Fruit fly (Drosophila melanogaster) whole organism, embryonic: ENCODE results near the gene cd.

Experiments used
- BtbVII ChIP-seq: fragments of 200-800 bp; sonication (Bioruptor generic); optimal IDR thresholded peaks from 3 replicates; lab custom pipeline; 2017; ENCODE audit warnings: missing biosample characterization, mild to moderate bottlenecking, missing genetic modification characterization
- CG10274 ChIP-seq: fragments of 200-800 bp; sonication (Bioruptor generic); optimal IDR thresholded peaks from 3 replicates; lab custom pipeline; 2017; ENCODE audit warnings: missing biosample characterization, mild to moderate bottlenecking, missing genetic modification characterization
- CG14014 ChIP-seq: fragments of 200-800 bp; sonication (Bioruptor generic); IDR thresholded peaks from 2 replicates; pipeline ENCODE4 v1.3.6; 2022; ENCODE audit warnings: missing biosample characterization, missing genetic modification characterization
- CG14667 ChIP-seq: fragments of 200-800 bp; sonication (Bioruptor generic); IDR thresholded peaks from 2 replicates; pipeline ENCODE4 v1.3.6; 2022; ENCODE audit warnings: missing biosample characterization, missing genetic modification characterization
- CG14860 ChIP-seq: fragments of 200-800 bp; sonication (Bioruptor generic); IDR thresholded peaks from 3 replicates; pipeline ENCODE4 v1.3.6; 2022; ENCODE audit warnings: missing biosample characterization, missing genetic modification characterization; ENCODE audit not compliant: partially characterized antibody
- CG15073 ChIP-seq: fragments of 200-800 bp; sonication (Bioruptor generic); optimal IDR thresholded peaks from 2 replicates; lab custom pipeline; 2016; ENCODE audit warnings: missing biosample characterization, missing genetic modification characterization
- CG16779 ChIP-seq: fragments of 200-800 bp; sonication (Bioruptor generic); IDR thresholded peaks from 2 replicates; pipeline ENCODE4 v1.3.6; 2022; ENCODE audit warnings: missing biosample characterization, missing genetic modification characterization
- CG16863 ChIP-seq: fragments of 200-800 bp; sonication (Bioruptor generic); optimal IDR thresholded peaks from 3 replicates; lab custom pipeline; 2016; ENCODE audit warnings: missing biosample characterization, missing genetic modification characterization
- CG18011 ChIP-seq: fragments of 200-800 bp; sonication (Bioruptor generic); optimal IDR thresholded peaks from 2 replicates; lab custom pipeline; 2017; ENCODE audit warnings: missing biosample characterization, missing genetic modification characterization, mild to moderate bottlenecking, moderate library complexity, missing genotype
- CG6175 ChIP-seq: fragments of 200-800 bp; sonication (Bioruptor generic); IDR thresholded peaks from 3 replicates; pipeline ENCODE4 v1.3.6; 2022; ENCODE audit warnings: missing biosample characterization, missing genetic modification characterization
- CG6654 ChIP-seq: fragments of 200-800 bp; sonication (Bioruptor generic); optimal IDR thresholded peaks from 2 replicates; lab custom pipeline; 2017; ENCODE audit warnings: missing biosample characterization, mild to moderate bottlenecking, missing genetic modification characterization
- CG7786 ChIP-seq: fragments of 200-800 bp; sonication (Bioruptor generic); optimal IDR thresholded peaks from 2 replicates; lab custom pipeline; 2016; ENCODE audit warnings: missing biosample characterization, missing genetic modification characterization
- CG9727 ChIP-seq: fragments of 200-800 bp; sonication (Bioruptor generic); optimal IDR thresholded peaks from 3 replicates; lab custom pipeline; 2017; ENCODE audit warnings: missing biosample characterization, mild to moderate bottlenecking, missing genetic modification characterization
- Dek ChIP-seq: fragments of 200-800 bp; sonication (Bioruptor generic); optimal IDR thresholded peaks from 3 replicates; lab custom pipeline; 2019; ENCODE audit warnings: missing biosample characterization, mild to moderate bottlenecking, missing genetic modification characterization, moderate library complexity
- Dfd ChIP-seq, 2 experiments: fragments of >200 bp; optimal IDR thresholded peaks; 2 replicates each; lab custom pipeline; 2017; ENCODE audit warnings: missing biosample characterization in 2 of 2, missing genetic modification characterization in 2 of 2
- Dip3 ChIP-seq: fragments of 200-800 bp; sonication (Bioruptor generic); optimal IDR thresholded peaks from 3 replicates; lab custom pipeline; 2016; ENCODE audit warnings: missing biosample characterization, missing genetic modification characterization
- E2f2 ChIP-seq: fragments of 200-800 bp; sonication (Bioruptor generic); IDR thresholded peaks from 2 replicates; pipeline ENCODE4 v1.3.6; 2022; ENCODE audit warnings: missing biosample characterization, missing genetic modification characterization
- Fer3 ChIP-seq: fragments of 200-800 bp; sonication (Bioruptor generic); optimal IDR thresholded peaks from 2 replicates; lab custom pipeline; 2018; ENCODE audit warnings: missing biosample characterization, mild to moderate bottlenecking, missing genetic modification characterization, moderate library complexity
- Hr78 ChIP-seq, 2 experiments: fragments of 200-800 bp in 1 of 2; fragments of >200 bp in 1 of 2; sonication (Bioruptor generic) in 1 of 2; optimal IDR thresholded peaks; 2 replicates each; lab custom pipeline; 2017 to 2019; ENCODE audit warnings: missing biosample characterization in 2 of 2, missing genetic modification characterization in 2 of 2, mild to moderate bottlenecking in 1 of 2, moderate library complexity in 1 of 2
- Hsf ChIP-seq: fragments of 200-800 bp; sonication (Bioruptor generic); optimal IDR thresholded peaks from 3 replicates; lab custom pipeline; 2016; ENCODE audit warnings: missing biosample characterization, missing genetic modification characterization
- NfI ChIP-seq: fragments of 200-800 bp; sonication (Bioruptor generic); optimal IDR thresholded peaks from 3 replicates; lab custom pipeline; 2018; ENCODE audit warnings: missing biosample characterization, mild to moderate bottlenecking, missing genetic modification characterization, moderate library complexity
- Oaz ChIP-seq: fragments of 200-800 bp; sonication (Bioruptor generic); IDR thresholded peaks from 2 replicates; pipeline ENCODE4 v1.3.6; 2022; ENCODE audit warnings: missing biosample characterization, missing genetic modification characterization
- Rx ChIP-seq: fragments of 200-800 bp; sonication (Bioruptor generic); IDR thresholded peaks from 2 replicates; pipeline ENCODE4 v1.3.6; 2022; ENCODE audit warnings: missing biosample characterization, missing genetic modification characterization
- Sox100B ChIP-seq: fragments of 200-800 bp; sonication (Bioruptor generic); optimal IDR thresholded peaks from 3 replicates; lab custom pipeline; 2018; ENCODE audit warnings: missing biosample characterization, mild to moderate bottlenecking, missing genetic modification characterization
- Taf1 ChIP-seq: fragments of 200-800 bp; sonication (Bioruptor generic); IDR thresholded peaks from 2 replicates; pipeline ENCODE4 v1.3.6; 2022; ENCODE audit warnings: missing biosample characterization, missing genetic modification characterization
- ap ChIP-seq: fragments of 200-800 bp; sonication (Bioruptor generic); IDR thresholded peaks from 2 replicates; pipeline ENCODE4 v1.3.6; 2022; ENCODE audit warnings: missing biosample characterization, missing genetic modification characterization
- ash1 ChIP-seq: fragments of 200-800 bp; sonication (Bioruptor generic); optimal IDR thresholded peaks from 2 replicates; lab custom pipeline; 2018; ENCODE audit warnings: missing biosample characterization, mild to moderate bottlenecking, missing genetic modification characterization
- bab2 ChIP-seq: fragments of 200-800 bp; sonication (Bioruptor generic); optimal IDR thresholded peaks from 2 replicates; lab custom pipeline; 2016; ENCODE audit warnings: missing biosample characterization, missing genetic modification characterization
- bowl ChIP-seq: fragments of 200-800 bp; sonication (Bioruptor generic); IDR thresholded peaks from 2 replicates; pipeline ENCODE4 v1.3.6; 2022; ENCODE audit warnings: missing biosample characterization, missing genetic modification characterization
- cad ChIP-seq: fragments of >200 bp; optimal IDR thresholded peaks from 2 replicates; lab custom pipeline; 2017; ENCODE audit warnings: missing biosample characterization, missing genetic modification characterization
- crol ChIP-seq: fragments of 200-800 bp; sonication (Bioruptor generic); IDR thresholded peaks from 2 replicates; pipeline ENCODE4 v1.3.6; 2022; ENCODE audit warnings: missing biosample characterization, missing genetic modification characterization
- ewg ChIP-seq: fragments of 200-800 bp; sonication (Bioruptor generic); optimal IDR thresholded peaks from 3 replicates; lab custom pipeline; 2017; ENCODE audit warnings: mild to moderate bottlenecking, missing biosample characterization, missing genetic modification reagents, missing genetic modification characterization
- fd96Cb ChIP-seq: fragments of 200-800 bp; sonication (Bioruptor generic); optimal IDR thresholded peaks from 2 replicates; lab custom pipeline; 2018; ENCODE audit warnings: missing biosample characterization, mild to moderate bottlenecking, missing genetic modification characterization, moderate library complexity
- grau ChIP-seq: fragments of 200-800 bp; optimal IDR thresholded peaks from 3 replicates; lab custom pipeline; 2019; ENCODE audit warnings: missing biosample characterization, mild to moderate bottlenecking, missing genetic modification characterization, moderate library complexity
- kah ChIP-seq: fragments of 200-800 bp; sonication (Bioruptor generic); optimal IDR thresholded peaks from 2 replicates; lab custom pipeline; 2018; ENCODE audit warnings: missing biosample characterization, mild to moderate bottlenecking, missing genetic modification characterization
- kni ChIP-seq: fragments of 200-800 bp; sonication (Bioruptor generic); optimal IDR thresholded peaks from 3 replicates; lab custom pipeline; 2017; ENCODE audit warnings: mild to moderate bottlenecking, missing biosample characterization, missing genetic modification reagents, missing genetic modification characterization
- mirr ChIP-seq: fragments of 200-800 bp; sonication (Bioruptor generic); optimal IDR thresholded peaks from 3 replicates; lab custom pipeline; 2018; ENCODE audit warnings: missing biosample characterization, mild to moderate bottlenecking, missing genetic modification characterization
- oc ChIP-seq: fragments of 200-800 bp; sonication (Bioruptor generic); optimal IDR thresholded peaks from 2 replicates; lab custom pipeline; 2018; ENCODE audit warnings: missing biosample characterization, mild to moderate bottlenecking, missing genetic modification characterization, moderate library complexity
- odd ChIP-seq: fragments of 200-800 bp; sonication (Bioruptor generic); optimal IDR thresholded peaks from 2 replicates; lab custom pipeline; 2017; ENCODE audit warnings: missing biosample characterization, mild to moderate bottlenecking, missing genetic modification characterization
- pfk ChIP-seq: fragments of 200-800 bp; sonication (Bioruptor generic); optimal IDR thresholded peaks from 2 replicates; lab custom pipeline; 2018; ENCODE audit warnings: missing biosample characterization, mild to moderate bottlenecking, missing genetic modification characterization, moderate library complexity
- run ChIP-seq: fragments of 200-800 bp; sonication (Bioruptor generic); optimal IDR thresholded peaks from 3 replicates; lab custom pipeline; 2018; ENCODE audit warnings: missing biosample characterization, mild to moderate bottlenecking, missing genetic modification characterization
- salm ChIP-seq: fragments of 200-800 bp; sonication (Bioruptor generic); optimal IDR thresholded peaks from 2 replicates; lab custom pipeline; 2018; ENCODE audit warnings: missing biosample characterization, mild to moderate bottlenecking, missing genetic modification characterization
- sd ChIP-seq: fragments of 200-800 bp; sonication (Bioruptor generic); optimal IDR thresholded peaks from 3 replicates; lab custom pipeline; 2018; ENCODE audit warnings: missing biosample characterization, mild to moderate bottlenecking, missing genetic modification characterization, moderate library complexity
- sim ChIP-seq: fragments of 200-800 bp; sonication (Bioruptor generic); IDR thresholded peaks from 2 replicates; pipeline ENCODE4 v1.3.6; 2022; ENCODE audit warnings: missing biosample characterization, missing genetic modification characterization
- sisA ChIP-seq: fragments of 200-800 bp; sonication (Bioruptor generic); IDR thresholded peaks from 2 replicates; pipeline ENCODE4 v1.3.6; 2022; ENCODE audit warnings: missing biosample characterization, missing genetic modification characterization
- slp2 ChIP-seq: fragments of 200-800 bp; sonication (Bioruptor generic); optimal IDR thresholded peaks from 2 replicates; lab custom pipeline; 2016; ENCODE audit warnings: missing biosample characterization, missing genetic modification characterization
- sna ChIP-seq: fragments of 200-800 bp; sonication (Bioruptor generic); IDR thresholded peaks from 2 replicates; pipeline ENCODE4 v1.3.6; 2022; ENCODE audit warnings: missing biosample characterization, missing genetic modification characterization; ENCODE audit not compliant: partially characterized antibody
- sr ChIP-seq: fragments of 200-800 bp; sonication (Bioruptor generic); IDR thresholded peaks from 3 replicates; pipeline ENCODE4 v1.3.6; 2022; ENCODE audit warnings: missing biosample characterization, missing genetic modification characterization
- tgo ChIP-seq: fragments of 200-800 bp; sonication (Bioruptor generic); IDR thresholded peaks from 3 replicates; pipeline ENCODE4 v1.3.6; 2022; ENCODE audit warnings: missing biosample characterization, missing genetic modification characterization

Gene cd

DNA sequence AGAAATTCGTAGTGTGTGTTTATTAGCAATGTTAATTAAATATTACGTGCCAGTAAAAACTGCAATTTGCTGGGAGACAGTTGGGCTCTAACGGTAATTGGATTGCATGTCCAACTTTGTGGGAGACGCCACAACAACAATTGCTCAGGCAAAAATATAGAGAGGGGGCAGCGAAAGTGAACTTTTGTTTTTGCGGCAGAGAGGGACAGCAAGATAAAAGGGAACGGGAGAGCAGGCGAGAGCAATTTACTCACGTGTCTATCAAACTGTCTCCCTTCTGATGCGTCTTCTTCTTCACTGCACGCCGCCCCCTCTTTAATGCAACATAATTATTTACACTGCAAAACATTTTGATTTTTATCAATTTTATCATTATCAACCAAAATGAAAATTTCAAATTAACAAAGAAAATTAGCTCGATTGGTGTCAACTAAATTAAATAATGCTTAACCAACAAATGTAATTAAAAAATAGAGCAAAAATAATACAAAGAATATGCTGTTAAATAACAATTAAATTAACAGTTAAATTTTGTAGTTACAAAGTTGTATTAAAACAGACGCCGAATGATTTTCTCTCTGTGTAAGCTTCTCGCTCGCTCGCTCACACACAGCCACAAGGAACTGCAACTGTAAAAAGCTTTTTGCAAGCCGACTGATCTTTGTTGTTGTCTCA, 27.3 kb upstream of the cd start (continued):
- TF ChIP-seq Hr78 (GFP tag; optimal IDR thresholded peaks at IDR 0.05; lab: Kevin White, UChicago) (peak in 1 of 2 experiments; percentile 73), CG15073 (GFP tag; lab: Kevin White, UChicago) (peak; percentile 33), Dip3 (no peak), sd (tag; lab: Kevin White, UChicago) (no peak), CG14014 (peak; percentile 50), pfk (GFP tag; lab: Kevin White, UChicago) (no peak), CG6654 (peak; percentile 71), bowl (0 out of 2 replicates have a peak, but pooled peaks have one; percentile 43), CG6175 (GFP tag; lab: Robert Waterston, UW) (no peak), E2f2 (GFP tag; lab: Robert Waterston, UW) (peak; percentile 36; the same call in 1 of the 2 replicates), slp2 (GFP tag; lab: Kevin White, UChicago) (peak; percentile 58), Sox100B (peak; percentile 94), kah (GFP tag; lab: Kevin White, UChicago) (peak; percentile 78), sim (GFP tag; lab: Robert Waterston, UW) (0 out of 2 replicates have a peak, but pooled peaks have one; percentile 20), BtbVII (GFP tag; lab: Kevin White, UChicago) (peak; percentile 51), Dfd (GFP tag; optimal IDR thresholded peaks at IDR 0.05; lab: Kevin White, UChicago) (no peak), CG9727 (GFP tag; lab: Kevin White, UChicago) (peak; percentile 88), Hsf (GFP tag; lab: Kevin White, UChicago) (peak; percentile 72), CG14667 (peak; percentile 42; the same call in 1 of the 2 replicates), Fer3 (tag; lab: Kevin White, UChicago) (peak; percentile 81), Rx (GFP tag; lab: Robert Waterston, UW) (peak; percentile 55), run (tag; lab: Kevin White, UChicago) (peak; percentile 66), tgo (GFP tag; lab: Robert Waterston, UW) (peak; percentile 41; the same call in 1 of the 3 replicates), NfI (peak; percentile 37), CG10274 (GFP tag; lab: Kevin White, UChicago) (peak; percentile 20), bab2 (peak; percentile 65), oc (tag; lab: Kevin White, UChicago) (peak; percentile 81), Taf1 (GFP tag; lab: Robert Waterston, UW) (0 out of 2 replicates have a peak, but pooled peaks have one; percentile 32), CG7786 (GFP tag; lab: Kevin White, UChicago) (peak; percentile 40), CG18011 (GFP tag; lab: Kevin White, UChicago) (no peak), CG16863 (GFP tag; lab: Kevin White, UChicago) (peak; percentile 70), CG14860 (GFP tag; lab: Robert Waterston, UW) (no peak), grau (peak; percentile 76), ash1 (GFP tag; lab: Kevin White, UChicago) (no peak), mirr (GFP tag; lab: Kevin White, UChicago) (no peak), Oaz (GFP tag; lab: Robert Waterston, UW) (no peak), crol (GFP tag; lab: Robert Waterston, UW) (peak; percentile 47; the same call in 1 of the 2 replicates), Dek (tag; lab: Kevin White, UChicago) (peak; percentile 39), sr (GFP tag; lab: Robert Waterston, UW) (no peak), sisA (peak; percentile 86), CG16779 (no peak), cad (GFP tag; lab: Kevin White, UChicago) (no peak), sna (GFP tag; lab: Robert Waterston, UW) (no peak), kni (peak; percentile 12), odd (GFP tag; lab: Kevin White, UChicago) (peak; percentile 44), ewg (GFP tag; lab: Kevin White, UChicago) (peak; percentile 74), fd96Cb (tag; lab: Kevin White, UChicago) (peak; percentile 94), ap (GFP tag; lab: Robert Waterston, UW) (peak; percentile 61; the same call in 1 of the 2 replicates), salm (tag; lab: Kevin White, UChicago) (peak; percentile 58)
